Worm (Caenorhabditis elegans) whole organism, mixed stage, embryonic: ENCODE results near the gene nhr-18.

ENCODE experiments used
- M03D4.4 ChIP-seq: sonication (generic microtip); optimal IDR thresholded peaks from 2 replicates; lab custom pipeline; 2017; ENCODE audit warnings: mild to moderate bottlenecking, missing genetic modification characterization, missing compliant biosample characterization
- bed-3 ChIP-seq: fragments of 200-800 bp; sonication (Bioruptor generic); optimal IDR thresholded peaks from 3 replicates; lab custom pipeline; 2018; ENCODE audit warnings: mild to moderate bottlenecking, missing genetic modification characterization, moderate library complexity, missing compliant biosample characterization
- blmp-1 ChIP-seq: fragments of 150-350 bp; optimal IDR thresholded peaks from 2 replicates; lab custom pipeline; 2014; ENCODE audit warnings: missing biosample characterization, missing genetic modification characterization
- ceh-39 ChIP-seq: fragments of 150-350 bp; optimal IDR thresholded peaks from 2 replicates; lab custom pipeline; 2014; ENCODE audit warnings: missing biosample characterization, missing genetic modification characterization
- ceh-43 ChIP-seq: fragments of 200-800 bp; sonication (Bioruptor generic); optimal IDR thresholded peaks from 2 replicates; lab custom pipeline; 2018; ENCODE audit warnings: mild to moderate bottlenecking, missing genetic modification characterization, moderate library complexity, missing compliant biosample characterization
- ceh-83 ChIP-seq: fragments of 200-800 bp; sonication (Bioruptor generic); optimal IDR thresholded peaks from 2 replicates; lab custom pipeline; 2018; ENCODE audit warnings: mild to moderate bottlenecking, missing genetic modification characterization, missing compliant biosample characterization
- ces-1 ChIP-seq: fragments of 150-350 bp; optimal IDR thresholded peaks from 2 replicates; lab custom pipeline; 2014; ENCODE audit warnings: missing biosample characterization, missing genetic modification reagents, missing genetic modification characterization
- cnd-1 ChIP-seq: fragments of 200-800 bp; sonication (Bioruptor generic); optimal IDR thresholded peaks from 2 replicates; lab custom pipeline; 2018; ENCODE audit warnings: mild to moderate bottlenecking, missing genetic modification characterization, missing compliant biosample characterization
- drap-1 ChIP-seq: fragments of 200-800 bp; sonication (Bioruptor generic); optimal IDR thresholded peaks from 3 replicates; lab custom pipeline; 2018; ENCODE audit warnings: mild to moderate bottlenecking, missing genetic modification characterization, missing compliant biosample characterization
- elt-3 ChIP-seq: fragments of 150-350 bp; optimal IDR thresholded peaks from 2 replicates; lab custom pipeline; 2014; ENCODE audit warnings: missing biosample characterization, missing genetic modification characterization
- flh-1 ChIP-seq: fragments of 200-800 bp; sonication (Bioruptor generic); optimal IDR thresholded peaks from 2 replicates; lab custom pipeline; 2018; ENCODE audit warnings: mild to moderate bottlenecking, missing genetic modification characterization, moderate library complexity, missing compliant biosample characterization
- lin-13 ChIP-seq: fragments of 150-350 bp; optimal IDR thresholded peaks from 2 replicates; lab custom pipeline; 2014; ENCODE audit warnings: missing biosample characterization, missing genetic modification characterization
- lin-32 ChIP-seq: fragments of 200-800 bp; sonication (Bioruptor generic); optimal IDR thresholded peaks from 2 replicates; lab custom pipeline; 2018; ENCODE audit warnings: mild to moderate bottlenecking, missing genetic modification characterization, missing compliant biosample characterization
- lsy-2 ChIP-seq: fragments of 150-350 bp; optimal IDR thresholded peaks from 2 replicates; lab custom pipeline; 2014; ENCODE audit warnings: missing biosample characterization, missing genetic modification characterization
- mab-5 ChIP-seq: fragments of 150-350 bp; optimal IDR thresholded peaks from 2 replicates; lab custom pipeline; 2014; ENCODE audit warnings: missing biosample characterization, missing genetic modification characterization
- mep-1 ChIP-seq: fragments of 150-350 bp; optimal IDR thresholded peaks from 2 replicates; lab custom pipeline; 2017; ENCODE audit warnings: missing biosample characterization, missing genetic modification reagents, missing genetic modification characterization, inconsistent platforms
- nhr-12 ChIP-seq: fragments of 150-350 bp; optimal IDR thresholded peaks from 2 replicates; lab custom pipeline; 2014; ENCODE audit warnings: missing biosample characterization, missing genetic modification characterization
- nhr-2 ChIP-seq: fragments of 150-350 bp; optimal IDR thresholded peaks from 2 replicates; lab custom pipeline; 2014; ENCODE audit warnings: missing biosample characterization, missing genetic modification characterization
- nhr-237 ChIP-seq: fragments of 150-350 bp; optimal IDR thresholded peaks from 2 replicates; lab custom pipeline; 2014; ENCODE audit warnings: missing biosample characterization, missing genetic modification characterization
- nhr-28 ChIP-seq: fragments of 150-350 bp; optimal IDR thresholded peaks from 2 replicates; lab custom pipeline; 2014; ENCODE audit warnings: missing biosample characterization, missing genetic modification characterization
- nhr-76 ChIP-seq: sonication (generic microtip); optimal IDR thresholded peaks from 2 replicates; lab custom pipeline; 2017; ENCODE audit warnings: missing biosample characterization, missing genetic modification characterization
- pha-4 ChIP-seq: fragments of 150-350 bp; optimal IDR thresholded peaks from 2 replicates; lab custom pipeline; 2018; ENCODE audit warnings: missing biosample characterization, missing genetic modification reagents, missing genetic modification characterization
- sem-2 ChIP-seq: fragments of 200-800 bp; sonication (Bioruptor generic); optimal IDR thresholded peaks from 2 replicates; lab custom pipeline; 2018; ENCODE audit warnings: mild to moderate bottlenecking, missing genetic modification characterization, missing compliant biosample characterization
- snpc-4 ChIP-seq: fragments of 150-350 bp; optimal IDR thresholded peaks from 2 replicates; lab custom pipeline; 2014; ENCODE audit warnings: missing biosample characterization, missing genetic modification characterization
- sptf-1 ChIP-seq: sonication (generic microtip); optimal IDR thresholded peaks from 2 replicates; lab custom pipeline; 2017; ENCODE audit warnings: mild to moderate bottlenecking, missing genetic modification characterization, moderate library complexity, missing compliant biosample characterization
- tbx-8 ChIP-seq: fragments of 200-800 bp; sonication (Bioruptor generic); optimal IDR thresholded peaks from 2 replicates; lab custom pipeline; 2018; ENCODE audit warnings: mild to moderate bottlenecking, missing genetic modification characterization, moderate library complexity, missing compliant biosample characterization
- unc-120 ChIP-seq: sonication (generic microtip); optimal IDR thresholded peaks from 2 replicates; lab custom pipeline; 2017; ENCODE audit warnings: missing genetic modification characterization, missing compliant biosample characterization; ENCODE audit not compliant: poor library complexity, severe bottlenecking
- unc-39 ChIP-seq: fragments of 150-350 bp; optimal IDR thresholded peaks from 2 replicates; lab custom pipeline; 2014; ENCODE audit warnings: missing biosample characterization, missing genetic modification characterization
- unc-62 ChIP-seq: fragments of 150-350 bp; optimal IDR thresholded peaks from 2 replicates; lab custom pipeline; 2014; ENCODE audit warnings: missing biosample characterization, missing genetic modification reagents, missing genetic modification characterization
- zip-8 ChIP-seq: fragments of 150-350 bp; optimal IDR thresholded peaks from 2 replicates; lab custom pipeline; 2014; ENCODE audit warnings: missing biosample characterization, missing genetic modification characterization
- ztf-11 ChIP-seq: fragments of 150-350 bp; optimal IDR thresholded peaks from 2 replicates; lab custom pipeline; 2014; ENCODE audit warnings: missing biosample characterization, missing genetic modification characterization

The nhr-18 gene

ce11 chrV:2206801-2207200 is 20.2 kb upstream of the nhr-18 start, which contains the start of gene svh-11:
svh-11 (plus strand) TSS chrV:2207101.
- TF ChIP-seq pha-4 (no peak), ceh-43 (GFP tag; lab: Kevin White, UChicago) (no peak), drap-1 (GFP tag; lab: Kevin White, UChicago) (no peak), cnd-1 (tag; lab: Kevin White, UChicago) (no peak), snpc-4 (tag; lab: Kevin White, UChicago) (no peak), zip-8 (tag; lab: Kevin White, UChicago) (no peak), unc-120 (no peak), sem-2 (GFP tag; lab: Kevin White, UChicago) (no peak), sptf-1 (tag; lab: Kevin White, UChicago) (no peak), nhr-2 (tag; lab: Kevin White, UChicago) (no peak)

- no peak for TF ChIP-seq mep-1 (tag; lab: Kevin White, UChicago)
- TF ChIP-seq bed-3 (GFP tag; lab: Kevin White, UChicago), result no peak
- TF ChIP-seq nhr-76 (tag; lab: Kevin White, UChicago), result no peak
- no peak for TF ChIP-seq ztf-11 (tag; lab: Kevin White, UChicago)
- no peak for TF ChIP-seq lin-32 (GFP tag; lab: Kevin White, UChicago)
- no peak for TF ChIP-seq lsy-2 (tag; lab: Kevin White, UChicago)
- no peak for TF ChIP-seq nhr-12
- no peak for TF ChIP-seq mab-5 (tag; lab: Kevin White, UChicago)
- TF ChIP-seq snpc-4 (tag; lab: Kevin White, UChicago), result no peak
- TF ChIP-seq unc-39 (tag; lab: Kevin White, UChicago), result no peak
- no peak for TF ChIP-seq unc-62 (GFP tag; lab: Kevin White, UChicago)
- no peak for TF ChIP-seq M03D4.4 (tag; lab: Kevin White, UChicago)
- no peak for TF ChIP-seq cnd-1 (tag; lab: Kevin White, UChicago)
- TF ChIP-seq flh-1 (GFP tag; lab: Kevin White, UChicago), result no peak
- no peak for TF ChIP-seq nhr-28 (tag; lab: Kevin White, UChicago)
- TF ChIP-seq sptf-1 (tag; lab: Kevin White, UChicago), result no peak
- no peak for TF ChIP-seq elt-3 (tag; lab: Kevin White, UChicago)
- TF ChIP-seq ces-1 (GFP tag; lab: Kevin White, UChicago), result no peak
These were observed 19.5 kb upstream of the nhr-18 start for ce11 chrV:2207527-2207926.

ce11 chrV:2211936-2212335 is 15.1 kb upstream of the nhr-18 start, which contains the start of gene nhr-133:
nhr-133 (minus strand) TSS chrV:2212118.
- TF ChIP-seq nhr-237 (tag; lab: Kevin White, UChicago) (no peak), lin-13 (no peak), flh-1 (GFP tag; lab: Kevin White, UChicago) (no peak), mep-1 (tag; lab: Kevin White, UChicago) (no peak), unc-39 (tag; lab: Kevin White, UChicago) (no peak), nhr-76 (tag; lab: Kevin White, UChicago) (no peak), nhr-2 (tag; lab: Kevin White, UChicago) (no peak), ces-1 (GFP tag; lab: Kevin White, UChicago) (no peak), blmp-1 (tag; lab: Kevin White, UChicago) (no peak), ceh-83 (no peak), drap-1 (GFP tag; lab: Kevin White, UChicago) (no peak), nhr-28 (tag; lab: Kevin White, UChicago) (no peak), lsy-2 (tag; lab: Kevin White, UChicago) (no peak), mab-5 (tag; lab: Kevin White, UChicago) (no peak), snpc-4 (tag; lab: Kevin White, UChicago) (no peak), unc-120 (no peak)
- TF ChIP-seq, all 35 proteins: peak for 0

ce11 chrV:2214428-2215038 is 12.5 kb upstream of the nhr-18 start, which contains the start of gene nhr-184:
nhr-184 (minus strand) TSS chrV:2214478.
- no peak for TF ChIP-seq nhr-76 (tag; lab: Kevin White, UChicago)
- no peak for TF ChIP-seq unc-120
- no peak for TF ChIP-seq tbx-8
- peak; percentile 6 for TF ChIP-seq pha-4
- TF ChIP-seq lin-32 (GFP tag; lab: Kevin White, UChicago), result no peak
- no peak for TF ChIP-seq nhr-12
- no peak for TF ChIP-seq ceh-39 (tag; lab: Kevin White, UChicago)
- TF ChIP-seq nhr-2 (tag; lab: Kevin White, UChicago), result no peak
- no peak for TF ChIP-seq flh-1 (GFP tag; lab: Kevin White, UChicago)
